Worm (Caenorhabditis elegans) whole organism, midembryonic: ENCODE measurements around the gene F21E9.2.

Experiments used
- T22C8.4 ChIP-seq: fragments of 200-800 bp; sonication (Bioruptor generic); IDR thresholded peaks from 2 replicates; pipeline ENCODE4 v1.3.6; 2022; ENCODE audit warnings: missing genetic modification characterization, missing compliant biosample characterization
- cog-1 ChIP-seq: sonication (generic microtip); optimal IDR thresholded peaks from 2 replicates; lab custom pipeline; 2016; ENCODE audit warnings: missing genetic modification characterization, missing compliant biosample characterization
- flt-1 ChIP-seq: fragments of 200-800 bp; sonication (Bioruptor generic); IDR thresholded peaks from 2 replicates; pipeline ENCODE4 v1.3.6; 2022; ENCODE audit warnings: missing genetic modification characterization, missing compliant biosample characterization
- klf-2 ChIP-seq: fragments of 200-800 bp; sonication (Bioruptor generic); conservative IDR thresholded peaks from 2 replicates; pipeline ENCODE4 v1.3.6; 2022; ENCODE audit warnings: missing genetic modification reagents, missing genetic modification characterization, missing compliant biosample characterization
- med-1 ChIP-seq: sonication (generic microtip); optimal IDR thresholded peaks from 2 replicates; lab custom pipeline; 2017; ENCODE audit warnings: missing genetic modification characterization, mild to moderate bottlenecking, missing compliant biosample characterization, antibody characterized with exemption, missing genetic modification reagents; ENCODE audit not compliant: insufficient read depth
- ref-1 ChIP-seq: fragments of 200-800 bp; sonication (Bioruptor generic); conservative IDR thresholded peaks from 2 replicates; pipeline ENCODE4 v1.3.6; 2022; ENCODE audit warnings: missing genetic modification reagents, missing genetic modification characterization, missing compliant biosample characterization
- tab-1 ChIP-seq: fragments of 200-800 bp; sonication (Bioruptor generic); IDR thresholded peaks from 2 replicates; pipeline ENCODE4 v1.3.6; 2022; ENCODE audit warnings: missing genetic modification characterization, missing compliant biosample characterization
- ztf-23 ChIP-seq: fragments of 200-800 bp; sonication (Bioruptor generic); IDR thresholded peaks from 2 replicates; pipeline ENCODE4 v1.3.6; 2022; ENCODE audit warnings: missing genetic modification reagents, missing genetic modification characterization, missing compliant biosample characterization
- ztf-29 ChIP-seq: fragments of 200-800 bp; sonication (Bioruptor generic); IDR thresholded peaks from 2 replicates; pipeline ENCODE4 v1.3.6; 2022; ENCODE audit warnings: missing genetic modification reagents, missing genetic modification characterization, missing compliant biosample characterization

The F21E9.2 gene

DNA sequence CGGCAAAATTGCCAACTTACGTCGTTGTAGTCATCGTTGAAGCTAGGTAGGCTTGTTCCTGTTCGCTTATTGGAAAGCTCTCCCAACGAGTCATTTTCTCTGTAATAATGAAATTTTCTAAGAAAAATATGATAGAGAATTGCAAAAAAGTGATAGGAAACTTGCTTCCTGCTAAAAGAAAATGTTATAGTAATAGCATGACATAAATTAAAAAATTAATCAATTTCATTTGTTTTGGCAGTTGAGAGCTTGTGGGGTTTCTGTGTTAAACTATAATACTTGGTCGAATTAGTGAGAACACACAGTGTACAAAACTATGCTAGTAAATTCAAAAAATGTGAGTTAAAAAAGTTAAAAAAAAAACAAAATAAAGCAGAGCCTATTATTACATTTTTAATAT lies at the start of gene F21E9.2:
Gene F21E9.2 (minus strand): TSS at position 101 of the 400 bp plus-strand sequence.
- no peak for TF ChIP-seq ztf-29 (GFP tag; lab: Robert Waterston, UW)
- no peak for TF ChIP-seq T22C8.4 (GFP tag; lab: Robert Waterston, UW)
- no peak for TF ChIP-seq ztf-23 (GFP tag; lab: Robert Waterston, UW)
- TF ChIP-seq tab-1 (GFP tag; lab: Robert Waterston, UW), result no peak
- TF ChIP-seq flt-1, result no peak
- TF ChIP-seq cog-1 (tag; lab: Kevin White, UChicago), result no peak
- TF ChIP-seq ref-1, result no peak
- TF ChIP-seq med-1 (GFP tag; lab: Kevin White, UChicago), result no peak
- no peak for TF ChIP-seq klf-2 (GFP tag; lab: Robert Waterston, UW)

ce11 chrX:1379391-1379790 lies 49.6 kb upstream of the F21E9.2 start:
- TF ChIP-seq cog-1 (tag; lab: Kevin White, UChicago) (peak; percentile 81), med-1 (GFP tag; lab: Kevin White, UChicago) (peak; percentile 59), ref-1 (peak; percentile 86), T22C8.4 (GFP tag; lab: Robert Waterston, UW) (peak; percentile 91), ztf-23 (GFP tag; lab: Robert Waterston, UW) (peak; percentile 93), ztf-29 (GFP tag; lab: Robert Waterston, UW) (peak; percentile 91), flt-1 (peak; percentile 94), tab-1 (GFP tag; lab: Robert Waterston, UW) (peak; percentile 94), klf-2 (GFP tag; lab: Robert Waterston, UW) (peak; percentile 92)

DNA sequence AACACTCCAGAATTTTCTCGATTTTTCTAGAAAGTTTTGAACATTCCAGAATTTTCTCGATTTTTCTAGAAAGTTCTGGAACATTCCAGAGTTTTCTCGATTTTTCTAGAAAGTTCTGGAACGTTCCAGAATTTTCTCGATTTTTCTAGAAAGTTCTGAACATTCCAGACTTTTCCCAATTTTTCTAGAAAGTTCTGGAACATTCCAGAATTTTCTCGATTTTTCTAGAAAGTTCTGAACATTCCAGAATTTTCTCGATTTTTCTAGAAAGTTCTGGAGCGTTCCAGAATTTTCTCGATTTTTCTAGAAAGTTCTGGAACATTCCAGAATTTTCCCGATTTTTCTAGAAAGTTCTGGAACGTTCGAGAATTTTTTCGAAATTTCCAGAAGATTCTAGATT lies 45.3 kb upstream of the F21E9.2 start:
- TF ChIP-seq tab-1 (GFP tag; lab: Robert Waterston, UW) (peak; percentile 83), flt-1 (peak; percentile 98), T22C8.4 (GFP tag; lab: Robert Waterston, UW) (0 out of 2 replicates have a peak, but pooled peaks have one; percentile 29), ref-1 (peak; percentile 75), klf-2 (GFP tag; lab: Robert Waterston, UW) (0 out of 2 replicates have a peak, but pooled peaks have one; percentile 26), ztf-23 (GFP tag; lab: Robert Waterston, UW) (0 out of 2 replicates have a peak, but pooled peaks have one; percentile 51)

DNA sequence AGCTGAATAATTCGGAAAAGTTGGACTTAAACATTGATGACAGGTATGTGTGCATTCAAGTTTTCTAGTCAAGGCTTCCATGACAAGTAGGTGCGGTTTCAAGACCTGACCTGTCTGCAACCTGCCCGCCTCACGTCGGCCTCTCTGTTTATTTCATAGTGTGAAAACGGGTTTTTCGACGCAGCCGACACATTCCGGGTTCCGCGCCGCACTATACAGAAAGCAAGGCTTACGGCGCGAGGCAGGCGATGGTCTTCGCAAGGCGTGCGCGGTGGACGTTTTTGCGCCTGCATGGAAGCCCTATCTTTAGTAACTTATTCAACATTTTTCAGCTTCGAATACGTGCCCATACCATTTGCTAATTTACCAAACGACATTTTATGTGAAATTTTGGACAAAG lies 42.7 kb upstream of the F21E9.2 start:
- TF ChIP-seq med-1 (GFP tag; lab: Kevin White, UChicago) (no peak), ref-1 (no peak), ztf-29 (GFP tag; lab: Robert Waterston, UW) (no peak), klf-2 (GFP tag; lab: Robert Waterston, UW) (no peak), T22C8.4 (GFP tag; lab: Robert Waterston, UW) (no peak), cog-1 (tag; lab: Kevin White, UChicago) (no peak), tab-1 (GFP tag; lab: Robert Waterston, UW) (no peak), ztf-23 (GFP tag; lab: Robert Waterston, UW) (no peak), flt-1 (no peak)

DNA sequence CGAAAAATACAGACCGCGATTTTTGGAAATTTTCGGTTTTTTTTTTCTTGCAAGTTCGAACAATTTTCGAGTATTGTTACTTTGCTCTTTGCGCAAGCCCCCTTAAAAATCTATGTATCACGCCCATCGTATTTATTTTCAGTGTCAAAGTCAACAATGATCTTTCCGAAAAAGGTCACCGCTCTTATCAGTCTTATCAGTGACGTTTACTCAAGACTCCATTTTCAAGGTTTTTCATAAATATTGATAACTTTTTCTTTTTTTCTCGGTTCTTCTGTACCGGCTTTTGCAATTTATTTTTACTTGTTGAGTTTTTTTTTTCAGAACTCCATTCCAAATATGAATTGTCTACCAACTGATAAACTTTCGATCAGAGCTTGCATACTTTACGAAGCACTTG lies 41.9 kb upstream of the F21E9.2 start, which contains the start of gene fbxa-190:
Gene fbxa-190 (plus strand): TSS at position 325 of the 400 bp plus-strand sequence.
- no peak for TF ChIP-seq med-1 (GFP tag; lab: Kevin White, UChicago)
- no peak for TF ChIP-seq ztf-29 (GFP tag; lab: Robert Waterston, UW)
- no peak for TF ChIP-seq ref-1
- TF ChIP-seq tab-1 (GFP tag; lab: Robert Waterston, UW), result no peak
- TF ChIP-seq flt-1, result no peak
- TF ChIP-seq ztf-23 (GFP tag; lab: Robert Waterston, UW), result no peak
- no peak for TF ChIP-seq T22C8.4 (GFP tag; lab: Robert Waterston, UW)
- no peak for TF ChIP-seq cog-1 (tag; lab: Kevin White, UChicago)
- no peak for TF ChIP-seq klf-2 (GFP tag; lab: Robert Waterston, UW)

- TF ChIP-seq ztf-23 (GFP tag; lab: Robert Waterston, UW) (no peak), klf-2 (GFP tag; lab: Robert Waterston, UW) (no peak), tab-1 (GFP tag; lab: Robert Waterston, UW) (no peak), T22C8.4 (GFP tag; lab: Robert Waterston, UW) (no peak), cog-1 (tag; lab: Kevin White, UChicago) (no peak), ref-1 (no peak), flt-1 (no peak), med-1 (GFP tag; lab: Kevin White, UChicago) (no peak), ztf-29 (GFP tag; lab: Robert Waterston, UW) (no peak)
Measured at ce11 chrX:1370736-1371281, 41.1 kb upstream of the F21E9.2 start, which contains the start of gene F56C3.7. F56C3.7 (minus strand) TSS chrX:1370786.

DNA sequence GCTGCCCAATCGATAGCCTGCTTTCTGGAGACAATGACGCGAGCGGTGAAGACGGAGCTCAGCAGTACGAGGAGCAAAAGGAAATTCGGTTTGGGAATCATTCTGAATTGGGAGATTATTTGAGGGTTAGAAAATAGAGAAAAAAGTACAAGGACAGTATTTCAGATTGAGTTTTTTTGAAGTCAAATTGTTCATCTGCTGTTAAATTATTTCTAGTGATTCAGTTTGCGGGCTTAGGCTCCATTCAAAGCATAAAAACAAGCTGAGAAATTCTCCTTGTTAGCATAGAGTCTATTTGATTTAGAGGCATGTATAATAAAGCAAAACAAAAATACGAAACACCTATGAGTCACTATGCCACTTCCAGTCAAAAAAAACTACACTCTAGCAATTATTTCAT lies 37.7 kb upstream of the F21E9.2 start, which contains the start of gene dgn-2:
Gene dgn-2 (minus strand): TSS at position 101 of the 400 bp plus-strand sequence.
- no peak for TF ChIP-seq med-1 (GFP tag; lab: Kevin White, UChicago)
- no peak for TF ChIP-seq tab-1 (GFP tag; lab: Robert Waterston, UW)
- no peak for TF ChIP-seq ztf-29 (GFP tag; lab: Robert Waterston, UW)
- TF ChIP-seq cog-1 (tag; lab: Kevin White, UChicago), result no peak
- no peak for TF ChIP-seq ref-1
- no peak for TF ChIP-seq ztf-23 (GFP tag; lab: Robert Waterston, UW)
- TF ChIP-seq T22C8.4 (GFP tag; lab: Robert Waterston, UW), result no peak
- no peak for TF ChIP-seq flt-1
- TF ChIP-seq klf-2 (GFP tag; lab: Robert Waterston, UW), result no peak

DNA sequence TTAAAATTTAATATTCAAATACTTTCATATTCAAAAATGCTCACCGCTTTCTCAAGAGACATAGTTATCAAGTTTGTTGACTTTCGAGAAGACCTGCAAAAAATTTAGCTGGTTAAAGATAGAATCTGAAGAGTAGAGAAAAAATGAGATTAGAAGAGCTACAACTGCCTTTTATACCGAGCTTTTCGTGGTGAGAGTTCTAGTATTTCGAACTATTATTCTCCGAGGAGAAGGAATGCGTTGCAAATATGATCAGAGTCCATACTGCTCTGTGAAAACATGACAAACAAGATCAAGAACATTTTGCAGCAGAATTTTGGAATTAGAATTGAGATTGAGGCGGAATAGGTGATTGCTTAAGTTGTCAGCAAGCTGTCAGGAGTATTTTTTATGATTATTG lies 30.9 kb upstream of the F21E9.2 start, which contains the start of gene F56C3.4:
Gene F56C3.4 (minus strand): TSS at position 101 of the 400 bp plus-strand sequence.
- TF ChIP-seq ztf-23 (GFP tag; lab: Robert Waterston, UW), result no peak
- no peak for TF ChIP-seq med-1 (GFP tag; lab: Kevin White, UChicago)
- no peak for TF ChIP-seq T22C8.4 (GFP tag; lab: Robert Waterston, UW)
- TF ChIP-seq flt-1, result no peak
- TF ChIP-seq ref-1, result no peak
- no peak for TF ChIP-seq cog-1 (tag; lab: Kevin White, UChicago)

DNA sequence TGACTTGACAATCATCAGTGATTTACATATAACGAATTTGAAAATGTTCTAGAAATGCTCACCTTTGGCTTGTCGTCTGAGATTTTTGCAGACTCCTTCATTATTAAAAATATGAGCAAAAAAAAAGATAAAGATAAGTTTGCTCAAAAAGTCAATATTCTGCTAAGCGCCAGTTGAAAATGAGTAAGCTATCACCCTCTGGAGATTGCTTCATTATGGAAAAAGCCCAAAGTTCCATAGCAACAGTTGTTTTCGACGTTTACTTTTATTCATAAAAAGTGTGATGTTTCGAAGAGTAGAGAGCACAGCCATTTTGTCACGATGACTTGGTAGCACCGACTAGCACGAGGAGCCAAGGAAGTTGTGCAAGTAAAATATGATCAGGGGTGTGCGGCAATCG lies 28.5 kb upstream of the F21E9.2 start, which contains the start of gene F56C3.3:
Gene F56C3.3 (minus strand): TSS at position 101 of the 400 bp plus-strand sequence.
- no peak for TF ChIP-seq klf-2 (GFP tag; lab: Robert Waterston, UW)
- TF ChIP-seq ztf-29 (GFP tag; lab: Robert Waterston, UW), result no peak
- TF ChIP-seq T22C8.4 (GFP tag; lab: Robert Waterston, UW), result no peak
- no peak for TF ChIP-seq med-1 (GFP tag; lab: Kevin White, UChicago)
- no peak for TF ChIP-seq ref-1
- no peak for TF ChIP-seq flt-1
- no peak for TF ChIP-seq cog-1 (tag; lab: Kevin White, UChicago)
- TF ChIP-seq tab-1 (GFP tag; lab: Robert Waterston, UW), result no peak
- TF ChIP-seq ztf-23 (GFP tag; lab: Robert Waterston, UW), result no peak
